Fruit fly (Drosophila melanogaster) whole organism, adult: Measurements from ENCODE around the gene CG17027.

Experiments
- CG11617 ChIP-seq: fragments of 200-800 bp; sonication (Bioruptor generic); optimal IDR thresholded peaks from 2 replicates; lab custom pipeline; 2017; ENCODE audit warnings: mild to moderate bottlenecking, missing biosample characterization, missing genetic modification reagents, missing genetic modification characterization
- CG12768 ChIP-seq: fragments of 200-800 bp; sonication (Bioruptor generic); optimal IDR thresholded peaks from 2 replicates; lab custom pipeline; 2017; ENCODE audit warnings: missing biosample characterization, missing genetic modification characterization, mild to moderate bottlenecking, moderate library complexity, missing genetic modification reagents
- CG14711 ChIP-seq: fragments of 200-800 bp; sonication (Bioruptor generic); optimal IDR thresholded peaks from 2 replicates; lab custom pipeline; 2018; ENCODE audit warnings: missing biosample characterization, mild to moderate bottlenecking, missing genetic modification characterization, moderate library complexity
- CG1620 ChIP-seq: fragments of 200-800 bp; sonication (Bioruptor generic); optimal IDR thresholded peaks from 2 replicates; lab custom pipeline; 2016; ENCODE audit warnings: missing biosample characterization, missing genetic modification characterization
- CG33017 ChIP-seq: fragments of 200-800 bp; sonication (Bioruptor generic); optimal IDR thresholded peaks from 2 replicates; lab custom pipeline; 2018; ENCODE audit warnings: missing biosample characterization, mild to moderate bottlenecking, missing genetic modification characterization, moderate library complexity
- CG5204 ChIP-seq: fragments of 200-800 bp; sonication (Bioruptor generic); optimal IDR thresholded peaks from 2 replicates; lab custom pipeline; 2016; ENCODE audit warnings: missing biosample characterization, missing genetic modification characterization
- CG7045 ChIP-seq: fragments of 200-800 bp; sonication (Bioruptor generic); optimal IDR thresholded peaks from 2 replicates; lab custom pipeline; 2017; ENCODE audit warnings: missing biosample characterization, mild to moderate bottlenecking, missing genetic modification characterization
- CG7101 ChIP-seq: fragments of 200-800 bp; sonication (Bioruptor generic); optimal IDR thresholded peaks from 2 replicates; lab custom pipeline; 2018; ENCODE audit warnings: missing biosample characterization, mild to moderate bottlenecking, missing genetic modification characterization, moderate library complexity
- Clk ChIP-seq: fragments of 200-800 bp; sonication (Bioruptor generic); optimal IDR thresholded peaks from 2 replicates; lab custom pipeline; 2017; ENCODE audit warnings: missing biosample characterization, missing genetic modification characterization
- Crg-1 ChIP-seq: fragments of 200-800 bp; sonication (Bioruptor generic); optimal IDR thresholded peaks from 2 replicates; lab custom pipeline; 2016; ENCODE audit warnings: missing biosample characterization, missing genetic modification characterization
- Hr96 ChIP-seq: fragments of 200-800 bp; sonication (Bioruptor generic); optimal IDR thresholded peaks from 2 replicates; lab custom pipeline; 2016; ENCODE audit warnings: missing biosample characterization, missing genetic modification characterization
- Mnt ChIP-seq: fragments of 200-800 bp; sonication (Bioruptor generic); optimal IDR thresholded peaks from 2 replicates; lab custom pipeline; 2016; ENCODE audit warnings: missing biosample characterization, mild to moderate bottlenecking, missing genetic modification characterization
- bab1 ChIP-seq: fragments of 200-800 bp; sonication (Bioruptor generic); optimal IDR thresholded peaks from 3 replicates; lab custom pipeline; 2019; ENCODE audit warnings: missing biosample characterization, mild to moderate bottlenecking, missing genetic modification characterization, moderate library complexity
- cic ChIP-seq: fragments of 200-800 bp; sonication (Bioruptor generic); optimal IDR thresholded peaks from 2 replicates; lab custom pipeline; 2017; ENCODE audit warnings: missing biosample characterization, mild to moderate bottlenecking, missing genetic modification characterization, moderate library complexity
- cnc ChIP-seq, 2 experiments: fragments of >200 bp; optimal IDR thresholded peaks; 2 replicates each; lab custom pipeline; 2017
- kay ChIP-seq: fragments of 200-800 bp; sonication (Bioruptor generic); peaks from one replicate; lab custom pipeline; 2016; ENCODE audit warnings: missing biosample characterization, missing genetic modification characterization, borderline replicate concordance
- ovo ChIP-seq: fragments of 200-800 bp; sonication (Bioruptor generic); optimal IDR thresholded peaks from 2 replicates; lab custom pipeline; 2016; ENCODE audit warnings: missing biosample characterization, missing genetic modification characterization
- pad ChIP-seq: fragments of 200-800 bp; sonication (Bioruptor generic); optimal IDR thresholded peaks from 3 replicates; lab custom pipeline; 2017; ENCODE audit warnings: missing biosample characterization, missing genetic modification characterization, mild to moderate bottlenecking, moderate library complexity, missing genetic modification reagents
- tj ChIP-seq: fragments of 200-800 bp; sonication (Bioruptor generic); optimal IDR thresholded peaks from 3 replicates; lab custom pipeline; 2017; ENCODE audit warnings: missing biosample characterization, mild to moderate bottlenecking, missing genetic modification characterization, moderate library complexity
- toe ChIP-seq: fragments of 200-800 bp; sonication (Bioruptor generic); optimal IDR thresholded peaks from 2 replicates; lab custom pipeline; 2016; ENCODE audit warnings: missing biosample characterization, missing genetic modification characterization

CG17027 gene

dm6 chr3L:16013198-16013982, 33.5 kb downstream of the CG17027 start:
- TF ChIP-seq kay (GFP tag; lab: Kevin White, UChicago) = no peak
- no peak for TF ChIP-seq CG1620
- TF ChIP-seq pad (GFP tag; lab: Kevin White, UChicago) = no peak
- no peak for TF ChIP-seq CG7045 (GFP tag; lab: Kevin White, UChicago)

dm6 chr3L:16014515-16014914, 34.6 kb downstream of the CG17027 start:
- TF ChIP-seq CG1620 (no peak), ovo (GFP tag; lab: Kevin White, UChicago) (no peak), Mnt (GFP tag; lab: Kevin White, UChicago) (no peak), CG33017 (tag; lab: Kevin White, UChicago) (no peak), Clk (GFP tag; lab: Kevin White, UChicago) (no peak), cic (no peak)

- TF ChIP-seq CG33017 (tag; lab: Kevin White, UChicago) (no peak), CG12768 (GFP tag; lab: Kevin White, UChicago) (no peak), Hr96 (no peak), kay (GFP tag; lab: Kevin White, UChicago) (no peak), CG7101 (tag; lab: Kevin White, UChicago) (no peak), Crg-1 (GFP tag; lab: Kevin White, UChicago) (no peak), toe (GFP tag; lab: Kevin White, UChicago) (no peak), cnc (optimal IDR thresholded peaks at IDR 0.05; lab: Kevin White, UChicago) (no peak), CG14711 (no peak), cic (no peak), Mnt (GFP tag; lab: Kevin White, UChicago) (no peak), CG7045 (GFP tag; lab: Kevin White, UChicago) (no peak), ovo (GFP tag; lab: Kevin White, UChicago) (no peak), bab1 (GFP tag; lab: Kevin White, UChicago) (no peak), CG5204 (GFP tag; lab: Kevin White, UChicago) (no peak), CG1620 (no peak), Clk (GFP tag; lab: Kevin White, UChicago) (no peak), tj (GFP tag; lab: Kevin White, UChicago) (no peak)
These were observed 36.2 kb downstream of the CG17027 start for dm6 chr3L:16015765-16016760.

- TF ChIP-seq Mnt (GFP tag; lab: Kevin White, UChicago) (no peak), CG11617 (GFP tag; lab: Kevin White, UChicago) (no peak), Clk (GFP tag; lab: Kevin White, UChicago) (no peak), CG5204 (GFP tag; lab: Kevin White, UChicago) (no peak), toe (GFP tag; lab: Kevin White, UChicago) (no peak), CG33017 (tag; lab: Kevin White, UChicago) (no peak), ovo (GFP tag; lab: Kevin White, UChicago) (no peak), cnc (optimal IDR thresholded peaks at IDR 0.05; lab: Kevin White, UChicago) (no peak), CG7045 (GFP tag; lab: Kevin White, UChicago) (no peak), tj (GFP tag; lab: Kevin White, UChicago) (no peak), cic (no peak), bab1 (GFP tag; lab: Kevin White, UChicago) (no peak), CG12768 (GFP tag; lab: Kevin White, UChicago) (no peak), CG14711 (no peak), kay (GFP tag; lab: Kevin White, UChicago) (no peak), Hr96 (no peak), Crg-1 (GFP tag; lab: Kevin White, UChicago) (no peak), pad (GFP tag; lab: Kevin White, UChicago) (no peak), CG1620 (no peak), CG7101 (tag; lab: Kevin White, UChicago) (no peak)
These were observed 37.0 kb downstream of the CG17027 start for dm6 chr3L:16016911-16017310.

- TF ChIP-seq toe (GFP tag; lab: Kevin White, UChicago) = no peak
- no peak for TF ChIP-seq bab1 (GFP tag; lab: Kevin White, UChicago)
- no peak for TF ChIP-seq CG11617 (GFP tag; lab: Kevin White, UChicago)
- no peak for TF ChIP-seq CG7101 (tag; lab: Kevin White, UChicago)
- no peak for TF ChIP-seq cnc (optimal IDR thresholded peaks at IDR 0.05; lab: Kevin White, UChicago)
- TF ChIP-seq CG5204 (GFP tag; lab: Kevin White, UChicago) = no peak
- TF ChIP-seq Crg-1 (GFP tag; lab: Kevin White, UChicago) = no peak
- TF ChIP-seq Hr96 = no peak
- no peak for TF ChIP-seq tj (GFP tag; lab: Kevin White, UChicago)
- TF ChIP-seq cic = no peak
- no peak for TF ChIP-seq CG1620
These were observed 37.8 kb downstream of the CG17027 start for dm6 chr3L:16017528-16018250.
